Worm (Caenorhabditis elegans) whole organism, L3 larva: ENCODE data around the gene T24F1.4.

Experiments used
- ama-1 ChIP-seq: fragments of 150-350 bp; optimal IDR thresholded peaks from 2 replicates; lab custom pipeline; 2018
- eor-1 ChIP-seq, 2 experiments: fragments of 150-350 bp; optimal IDR thresholded peaks; 2 replicates each; lab custom pipeline; 2014 to 2018; ENCODE audit warnings: missing biosample characterization in 2 of 2, missing genetic modification characterization in 2 of 2
- fos-1 ChIP-seq: fragments of 150-350 bp; optimal IDR thresholded peaks from 2 replicates; lab custom pipeline; 2014; ENCODE audit warnings: missing biosample characterization, missing genetic modification characterization
- unc-62 ChIP-seq: fragments of 150-350 bp; sonication (generic microtip); optimal IDR thresholded peaks from 4 replicates; lab custom pipeline; 2014; ENCODE audit warnings: missing biosample characterization, missing genetic modification reagents, missing genetic modification characterization

DNA sequence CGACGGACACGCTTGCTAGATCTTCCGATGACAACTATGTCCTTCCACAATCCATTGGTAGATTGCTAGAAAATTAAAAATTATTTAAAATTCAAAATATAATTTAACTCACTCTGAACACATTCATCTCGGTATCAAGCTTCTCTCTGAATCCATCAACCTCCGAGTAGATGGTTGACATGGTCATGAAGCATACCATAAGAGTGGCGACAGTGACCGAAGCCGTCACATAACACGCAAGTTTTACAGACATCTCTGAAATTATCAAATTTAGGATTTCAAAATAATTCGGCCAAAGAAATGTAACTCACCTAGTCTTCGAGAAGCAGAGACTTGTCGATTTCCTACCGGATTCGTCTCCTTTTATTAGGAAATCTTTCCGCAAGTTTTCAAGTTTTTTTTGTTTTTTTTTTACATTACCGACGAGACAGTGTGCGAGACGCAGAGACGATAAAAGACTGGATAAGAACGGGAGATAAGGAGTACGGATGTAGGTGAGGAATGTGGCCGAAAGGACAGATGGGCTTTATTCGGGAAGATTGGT, 23.5 kb upstream of the T24F1.4 start, which contains the start of gene sqt-1:
- TF ChIP-seq eor-1 (tag; optimal IDR thresholded peaks at IDR 0.05; lab: Kevin White, UChicago) (no peak), ama-1 (peak; percentile 61), fos-1 (no peak), unc-62 (GFP tag; lab: Kevin White, UChicago) (no peak)
